Fruit fly (Drosophila melanogaster): ENCODE data around the gene Rfx.
A peak's percentile ranks its signal among the peaks of the same experiment; 100 is the strongest.

Gene Rfx

dm6 chr3R:10389877-10390468 is 12.1 kb upstream of the Rfx start:
- TF ChIP-seq rgr (GFP tag; optimal IDR thresholded peaks at IDR 0.05) (no peak), OdsH (GFP tag; optimal IDR thresholded peaks at IDR 0.05) (no peak), foxo (GFP tag; optimal IDR thresholded peaks at IDR 0.05) (no peak), psq (GFP tag; optimal IDR thresholded peaks at IDR 0.05) (no peak), CG32264 (GFP tag; optimal IDR thresholded peaks at IDR 0.05) (no peak)

- TF ChIP-seq ey (GFP tag; optimal IDR thresholded peaks at IDR 0.05): peak; percentile 29
- no peak for TF ChIP-seq CG9705 (GFP tag; optimal IDR thresholded peaks at IDR 0.05)
- TF ChIP-seq CrebA (GFP tag; optimal IDR thresholded peaks at IDR 0.05; ENCODE audit: borderline replicate concordance): no peak
- peak; percentile 5 for TF ChIP-seq Vsx2 (GFP tag; optimal IDR thresholded peaks at IDR 0.05; ENCODE audit: partially characterized antibody)
- TF ChIP-seq CG32264 (GFP tag; optimal IDR thresholded peaks at IDR 0.05): no peak
- TF ChIP-seq N (GFP tag; optimal IDR thresholded peaks at IDR 0.05): no peak
- peak; percentile 36 for TF ChIP-seq woc (GFP tag; optimal IDR thresholded peaks at IDR 0.05)
- peak; percentile 2 for TF ChIP-seq sage (GFP tag; optimal IDR thresholded peaks at IDR 0.05)
- peak; percentile 1 for TF ChIP-seq Rel (GFP tag; optimal IDR thresholded peaks at IDR 0.05)
- no peak for TF ChIP-seq Rel (tag; optimal IDR thresholded peaks at IDR 0.05)
- TF ChIP-seq h (GFP tag; optimal IDR thresholded peaks at IDR 0.05): no peak
- no peak for TF ChIP-seq GATAd (GFP tag; optimal IDR thresholded peaks at IDR 0.05)
Measured at dm6 chr3R:10389027-10389465, 11.2 kb upstream of the Rfx start.

- TF ChIP-seq CrebA (GFP tag; optimal IDR thresholded peaks at IDR 0.05; ENCODE audit: borderline replicate concordance): peak; percentile 31
- peak; percentile 56 for TF ChIP-seq Hr83 (GFP tag; optimal IDR thresholded peaks at IDR 0.05; ENCODE audit: poor library complexity, severe bottlenecking)
- TF ChIP-seq fru (GFP tag; optimal IDR thresholded peaks at IDR 0.05): peak; percentile 51
- no peak for TF ChIP-seq Myc (optimal IDR thresholded peaks at IDR 0.05)
- TF ChIP-seq Vsx2 (GFP tag; optimal IDR thresholded peaks at IDR 0.05; ENCODE audit: partially characterized antibody): peak; percentile 73
- no peak for TF ChIP-seq dl (GFP tag; optimal IDR thresholded peaks at IDR 0.05; ENCODE audit: insufficient read depth in 1 of 2, partially characterized antibody in 2 of 2)
- TF ChIP-seq Mio (GFP tag; optimal IDR thresholded peaks at IDR 0.05): no peak
- peak; percentile 60 for TF ChIP-seq Hnf4 (GFP tag; optimal IDR thresholded peaks at IDR 0.05)
- no peak for TF ChIP-seq woc (GFP tag; optimal IDR thresholded peaks at IDR 0.05)
- TF ChIP-seq foxo (GFP tag; optimal IDR thresholded peaks at IDR 0.05): peak in 1 of 2 experiments; percentile 41
- TF ChIP-seq CG32264 (GFP tag; optimal IDR thresholded peaks at IDR 0.05): no peak
- no peak for TF ChIP-seq Rel (GFP tag; optimal IDR thresholded peaks at IDR 0.05)
- peak; percentile 79 for TF ChIP-seq Rel (tag; optimal IDR thresholded peaks at IDR 0.05)
- TF ChIP-seq dsf (GFP tag; optimal IDR thresholded peaks at IDR 0.05; ENCODE audit: borderline replicate concordance): no peak
- TF ChIP-seq Dfd (GFP tag; optimal IDR thresholded peaks at IDR 0.05): no peak
- TF ChIP-seq dmrt93B (GFP tag; optimal IDR thresholded peaks at IDR 0.05): no peak
- TF ChIP-seq Jra (GFP tag; optimal IDR thresholded peaks at IDR 0.05): no peak
- peak; percentile 25 for TF ChIP-seq brk (GFP tag; optimal IDR thresholded peaks at IDR 0.05)
- peak; percentile 35 for TF ChIP-seq tai (GFP tag; optimal IDR thresholded peaks at IDR 0.05)
- TF ChIP-seq lola (GFP tag; optimal IDR thresholded peaks at IDR 0.05): no peak
- TF ChIP-seq OdsH (GFP tag; optimal IDR thresholded peaks at IDR 0.05): peak; percentile 59
- peak; percentile 64 for TF ChIP-seq h (GFP tag; optimal IDR thresholded peaks at IDR 0.05)
- TF ChIP-seq Dif (GFP tag; optimal IDR thresholded peaks at IDR 0.05; ENCODE audit: partially characterized antibody): peak; percentile 42
- no peak for TF ChIP-seq GATAd (GFP tag; optimal IDR thresholded peaks at IDR 0.05)
- no peak for TF ChIP-seq jim (GFP tag; optimal IDR thresholded peaks at IDR 0.05)
- no peak for TF ChIP-seq ey (GFP tag; optimal IDR thresholded peaks at IDR 0.05)
- TF ChIP-seq usp (GFP tag; optimal IDR thresholded peaks at IDR 0.05): no peak
- TF ChIP-seq psq (GFP tag; optimal IDR thresholded peaks at IDR 0.05): peak; percentile 20
- TF ChIP-seq Abd-B (GFP tag; optimal IDR thresholded peaks at IDR 0.05): no peak
- TF ChIP-seq HLH106 (tag; optimal IDR thresholded peaks at IDR 0.05): no peak
- TF ChIP-seq rgr (GFP tag; optimal IDR thresholded peaks at IDR 0.05): peak; percentile 73
- no peak for TF ChIP-seq N (GFP tag; optimal IDR thresholded peaks at IDR 0.05)
- TF ChIP-seq Sp1 (GFP tag; optimal IDR thresholded peaks at IDR 0.05): peak; percentile 35
- peak; percentile 54 for TF ChIP-seq br (GFP tag; optimal IDR thresholded peaks at IDR 0.05)
- no peak for TF ChIP-seq sage (GFP tag; optimal IDR thresholded peaks at IDR 0.05)
- TF ChIP-seq sv (GFP tag; optimal IDR thresholded peaks at IDR 0.05): no peak
- no peak for TF ChIP-seq pan (optimal IDR thresholded peaks at IDR 0.05)
- no peak for TF ChIP-seq CG9705 (GFP tag; optimal IDR thresholded peaks at IDR 0.05)
- TF ChIP-seq Hr78 (GFP tag; optimal IDR thresholded peaks at IDR 0.05): no peak
Measured at dm6 chr3R:10388128-10389026, 10.5 kb upstream of the Rfx start, which contains the start of gene cwo. Gene cwo (plus strand): TSS chr3R:10388258.

Data from whole organism, wandering third instar larva.